Fruit fly (Drosophila melanogaster): ENCODE results near the gene CG6766.

- TF ChIP-seq cic (GFP tag; optimal IDR thresholded peaks at IDR 0.05) = no peak
- TF ChIP-seq Mnt (GFP tag; optimal IDR thresholded peaks at IDR 0.05) = no peak
- no peak for TF ChIP-seq kay (GFP tag; ENCODE audit: borderline replicate concordance)
- no peak for TF ChIP-seq Hr96 (GFP tag; optimal IDR thresholded peaks at IDR 0.05)
Measured at dm6 chr2L:12024104-12024503, 16.4 kb downstream of the CG6766 start.
